Fruit fly (Drosophila melanogaster) whole organism, embryonic: ENCODE results near the gene lectin-30A.

Experiments used
- CG15269 ChIP-seq: fragments of 200-800 bp; sonication (Bioruptor generic); optimal IDR thresholded peaks from 2 replicates; lab custom pipeline; 2018; ENCODE audit warnings: missing biosample characterization, mild to moderate bottlenecking, missing genetic modification characterization, moderate library complexity
- CG2202 ChIP-seq: fragments of 200-800 bp; sonication (Bioruptor generic); optimal IDR thresholded peaks from 2 replicates; lab custom pipeline; 2018; ENCODE audit warnings: missing biosample characterization, mild to moderate bottlenecking, missing genetic modification characterization
- CG4404 ChIP-seq: fragments of 200-800 bp; sonication (Bioruptor generic); IDR thresholded peaks from 2 replicates; pipeline ENCODE4 v1.3.6; 2022; ENCODE audit warnings: missing biosample characterization, missing genetic modification characterization
- CG4424 ChIP-seq: fragments of 200-800 bp; sonication (Bioruptor generic); optimal IDR thresholded peaks from 3 replicates; lab custom pipeline; 2016; ENCODE audit warnings: missing biosample characterization, missing genetic modification characterization
- CkIIα-i1 ChIP-seq: fragments of 200-800 bp; sonication (Bioruptor generic); IDR thresholded peaks from 2 replicates; pipeline ENCODE4 v1.3.6; 2022; ENCODE audit warnings: missing biosample characterization, missing genetic modification characterization
- Ets97D ChIP-seq: fragments of 200-800 bp; sonication (Bioruptor generic); optimal IDR thresholded peaks from 3 replicates; lab custom pipeline; 2016; ENCODE audit warnings: missing biosample characterization, missing genetic modification characterization
- abd-A ChIP-seq: fragments of 200-800 bp; sonication (Bioruptor generic); optimal IDR thresholded peaks from 3 replicates; lab custom pipeline; 2019; ENCODE audit warnings: missing biosample characterization, mild to moderate bottlenecking, missing genetic modification characterization, moderate library complexity
- cas ChIP-seq: fragments of 200-800 bp; sonication (Bioruptor generic); IDR thresholded peaks from 2 replicates; pipeline ENCODE4 v1.3.6; 2022; ENCODE audit warnings: missing biosample characterization, missing genetic modification characterization
- chn ChIP-seq: fragments of 200-800 bp; sonication (Bioruptor generic); optimal IDR thresholded peaks from 2 replicates; lab custom pipeline; 2016; ENCODE audit warnings: missing biosample characterization, missing genetic modification characterization

DNA sequence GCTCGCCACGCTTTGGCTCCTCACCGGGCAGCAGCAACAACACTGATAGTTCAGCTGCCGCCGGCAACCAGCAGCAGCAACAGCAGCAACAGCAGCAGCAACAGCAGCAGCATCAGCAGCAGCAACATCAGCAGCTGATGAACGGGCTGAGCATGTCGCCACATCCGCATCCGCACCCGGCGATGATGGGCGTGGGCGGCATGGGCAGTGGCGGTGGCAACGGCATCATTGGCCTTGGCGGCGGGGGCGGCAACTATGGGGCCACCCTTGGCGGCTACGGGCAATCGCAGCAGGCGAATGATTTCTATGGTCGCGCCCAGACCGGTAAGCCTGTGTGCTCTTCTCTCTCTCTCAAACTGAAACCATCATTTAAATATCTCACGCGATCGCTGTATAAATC is 10.4 kb downstream of the lectin-30A start:
- no peak for TF ChIP-seq cas (GFP tag; lab: Robert Waterston, UW)
- no peak for TF ChIP-seq CG4424 (GFP tag; lab: Kevin White, UChicago)
- no peak for TF ChIP-seq abd-A
- no peak for TF ChIP-seq chn
- TF ChIP-seq CG4404 (GFP tag; lab: Robert Waterston, UW) = no peak
- no peak for TF ChIP-seq Ets97D
- TF ChIP-seq CkIIα-i1 (GFP tag; lab: Robert Waterston, UW) = no peak
- no peak for TF ChIP-seq CG2202 (tag; lab: Kevin White, UChicago)
- no peak for TF ChIP-seq CG15269 (tag; lab: Kevin White, UChicago)
